Fruit fly (Drosophila melanogaster) whole organism, embryonic: ENCODE data around the gene CG10587.

Experiments used
- Abd-B ChIP-seq: fragments of 200-800 bp; sonication (Bioruptor generic); optimal IDR thresholded peaks from 2 replicates; lab custom pipeline; 2018; ENCODE audit warnings: missing biosample characterization, mild to moderate bottlenecking, missing genetic modification characterization, moderate library complexity
- Bteb2 ChIP-seq: fragments of 200-800 bp; sonication (Bioruptor generic); optimal IDR thresholded peaks from 2 replicates; lab custom pipeline; 2016; ENCODE audit warnings: missing biosample characterization, missing genetic modification characterization
- CG10462 ChIP-seq: fragments of 200-800 bp; sonication (Bioruptor generic); optimal IDR thresholded peaks from 2 replicates; lab custom pipeline; 2016; ENCODE audit warnings: missing biosample characterization, missing genetic modification characterization
- CG11247 ChIP-seq: fragments of 200-800 bp; sonication (Bioruptor generic); IDR thresholded peaks from 2 replicates; pipeline ENCODE4 v1.3.6; 2022; ENCODE audit warnings: missing biosample characterization, missing genetic modification characterization
- CG12659 ChIP-seq: fragments of 200-800 bp; sonication (Bioruptor generic); optimal IDR thresholded peaks from 3 replicates; lab custom pipeline; 2017; ENCODE audit warnings: mild to moderate bottlenecking, missing biosample characterization, missing genetic modification reagents, missing genetic modification characterization
- CG12769 ChIP-seq: fragments of 200-800 bp; sonication (Bioruptor generic); optimal IDR thresholded peaks from 2 replicates; lab custom pipeline; 2019; ENCODE audit warnings: missing biosample characterization, mild to moderate bottlenecking, missing genetic modification characterization, moderate library complexity
- CG13894 ChIP-seq: fragments of 200-800 bp; sonication (Bioruptor generic); optimal IDR thresholded peaks from 3 replicates; lab custom pipeline; 2018; ENCODE audit warnings: missing biosample characterization, mild to moderate bottlenecking, missing genetic modification characterization, moderate library complexity
- CG15601 ChIP-seq: fragments of 200-800 bp; sonication (Bioruptor generic); optimal IDR thresholded peaks from 3 replicates; lab custom pipeline; 2019; ENCODE audit warnings: missing biosample characterization, mild to moderate bottlenecking, missing genetic modification characterization, moderate library complexity
- CG2116 ChIP-seq: fragments of 200-800 bp; sonication (Bioruptor generic); optimal IDR thresholded peaks from 3 replicates; lab custom pipeline; 2018; ENCODE audit warnings: missing biosample characterization, mild to moderate bottlenecking, missing genetic modification characterization
- CG2712 ChIP-seq: fragments of 200-800 bp; optimal IDR thresholded peaks from 3 replicates; lab custom pipeline; 2019; ENCODE audit warnings: missing biosample characterization, mild to moderate bottlenecking, missing genetic modification characterization, moderate library complexity
- CG34376 ChIP-seq: fragments of 200-800 bp; sonication (Bioruptor generic); optimal IDR thresholded peaks from 2 replicates; lab custom pipeline; 2018; ENCODE audit warnings: missing biosample characterization, mild to moderate bottlenecking, missing genetic modification characterization
- CG34422 ChIP-seq: fragments of 200-800 bp; sonication (Bioruptor generic); IDR thresholded peaks from 3 replicates; pipeline ENCODE4 v1.3.6; 2022; ENCODE audit warnings: missing biosample characterization, missing genetic modification characterization
- CG4617 ChIP-seq: fragments of 200-800 bp; sonication (Bioruptor generic); optimal IDR thresholded peaks from 3 replicates; lab custom pipeline; 2016; ENCODE audit warnings: missing biosample characterization, missing genetic modification characterization, borderline replicate concordance
- CG6683 ChIP-seq: fragments of 200-800 bp; sonication (Bioruptor generic); optimal IDR thresholded peaks from 2 replicates; lab custom pipeline; 2017; ENCODE audit warnings: missing biosample characterization, mild to moderate bottlenecking, missing genetic modification characterization, missing genetic modification reagents
- CG7839 ChIP-seq: fragments of 200-800 bp; sonication (Bioruptor generic); optimal IDR thresholded peaks from 3 replicates; lab custom pipeline; 2018; ENCODE audit warnings: missing biosample characterization, mild to moderate bottlenecking, missing genetic modification characterization, moderate library complexity
- CG7928 ChIP-seq: fragments of 200-800 bp; sonication (Bioruptor generic); optimal IDR thresholded peaks from 2 replicates; lab custom pipeline; 2017; ENCODE audit warnings: missing biosample characterization, mild to moderate bottlenecking, missing genetic modification characterization
- CG8359 ChIP-seq: fragments of 200-800 bp; sonication (Bioruptor generic); optimal IDR thresholded peaks from 2 replicates; lab custom pipeline; 2017; ENCODE audit warnings: missing biosample characterization, mild to moderate bottlenecking, missing genetic modification characterization, borderline replicate concordance
- Dbx ChIP-seq: fragments of 200-800 bp; sonication (Bioruptor generic); IDR thresholded peaks from 3 replicates; pipeline ENCODE4 v1.3.6; 2022; ENCODE audit warnings: missing biosample characterization, missing genetic modification characterization
- Dek ChIP-seq: fragments of 200-800 bp; sonication (Bioruptor generic); optimal IDR thresholded peaks from 3 replicates; lab custom pipeline; 2019; ENCODE audit warnings: missing biosample characterization, mild to moderate bottlenecking, missing genetic modification characterization, moderate library complexity
- Dref ChIP-seq: fragments of 200-800 bp; sonication (Bioruptor generic); IDR thresholded peaks from 2 replicates; pipeline ENCODE4 v1.3.6; 2022; ENCODE audit warnings: missing biosample characterization, missing genetic modification characterization
- Hey ChIP-seq: fragments of 200-800 bp; sonication (Bioruptor generic); optimal IDR thresholded peaks from 3 replicates; lab custom pipeline; 2018; ENCODE audit warnings: missing biosample characterization, mild to moderate bottlenecking, missing genetic modification characterization
- Lpt ChIP-seq: fragments of >200 bp; optimal IDR thresholded peaks from 2 replicates; lab custom pipeline; 2018; ENCODE audit warnings: missing biosample characterization, missing genetic modification characterization
- NC2α ChIP-seq: fragments of 200-800 bp; sonication (Bioruptor generic); optimal IDR thresholded peaks from 2 replicates; lab custom pipeline; 2016; ENCODE audit warnings: missing biosample characterization, missing genetic modification characterization
- Ptx1 ChIP-seq: fragments of 200-800 bp; sonication (Bioruptor generic); IDR thresholded peaks from 2 replicates; pipeline ENCODE4 v1.3.6; 2022; ENCODE audit warnings: missing biosample characterization, missing genetic modification characterization
- Sin3A ChIP-seq: fragments of >200 bp; optimal IDR thresholded peaks from 2 replicates; lab custom pipeline; 2018
- ac ChIP-seq: fragments of 200-800 bp; sonication (Bioruptor generic); optimal IDR thresholded peaks from 3 replicates; lab custom pipeline; 2017; ENCODE audit warnings: missing biosample characterization, mild to moderate bottlenecking, missing genetic modification characterization
- bcd ChIP-seq: fragments of 200-800 bp; sonication (Bioruptor generic); optimal IDR thresholded peaks from 2 replicates; lab custom pipeline; 2017; ENCODE audit warnings: missing biosample characterization, mild to moderate bottlenecking, missing genetic modification characterization
- chn ChIP-seq: fragments of 200-800 bp; sonication (Bioruptor generic); optimal IDR thresholded peaks from 2 replicates; lab custom pipeline; 2016; ENCODE audit warnings: missing biosample characterization, missing genetic modification characterization
- dpn ChIP-seq, 2 experiments: fragments of 200-800 bp; sonication (Bioruptor generic); optimal IDR thresholded peaks; 3 replicates each; lab custom pipeline; 2016; ENCODE audit warnings: missing biosample characterization in 2 of 2, missing genetic modification characterization in 2 of 2
- dysf ChIP-seq: fragments of 200-800 bp; sonication (Bioruptor generic); IDR thresholded peaks from 3 replicates; pipeline ENCODE4 v1.3.6; 2022; ENCODE audit warnings: missing biosample characterization, missing genetic modification characterization
- esg ChIP-seq: fragments of 200-800 bp; sonication (Bioruptor generic); conservative IDR thresholded peaks from 2 replicates; pipeline ENCODE4 v1.3.6; 2022; ENCODE audit warnings: missing biosample characterization, missing genetic modification characterization
- fd3F ChIP-seq: fragments of 200-800 bp; sonication (Bioruptor generic); optimal IDR thresholded peaks from 2 replicates; lab custom pipeline; 2018; ENCODE audit warnings: missing biosample characterization, mild to moderate bottlenecking, missing genetic modification characterization, moderate library complexity
- fd64A ChIP-seq: fragments of 200-800 bp; sonication (Bioruptor generic); optimal IDR thresholded peaks from 3 replicates; lab custom pipeline; 2018; ENCODE audit warnings: missing biosample characterization, mild to moderate bottlenecking, missing genetic modification characterization
- gce ChIP-seq: fragments of 200-800 bp; sonication (Bioruptor generic); IDR thresholded peaks from 3 replicates; pipeline ENCODE4 v1.3.6; 2022; ENCODE audit warnings: missing biosample characterization, missing genetic modification characterization
- grau ChIP-seq: fragments of 200-800 bp; optimal IDR thresholded peaks from 3 replicates; lab custom pipeline; 2019; ENCODE audit warnings: missing biosample characterization, mild to moderate bottlenecking, missing genetic modification characterization, moderate library complexity
- gsb ChIP-seq: fragments of 200-800 bp; sonication (Bioruptor generic); IDR thresholded peaks from 2 replicates; pipeline ENCODE4 v1.3.6; 2022; ENCODE audit warnings: missing biosample characterization, missing genetic modification characterization
- hb ChIP-seq: fragments of 200-800 bp; sonication (Bioruptor generic); IDR thresholded peaks from 3 replicates; pipeline ENCODE4 v1.3.6; 2022; ENCODE audit warnings: missing biosample characterization, missing genetic modification characterization; ENCODE audit not compliant: partially characterized antibody
- hkb ChIP-seq, 2 experiments: fragments of 200-800 bp in 1 of 2; fragments of >200 bp in 1 of 2; sonication (Bioruptor generic) in 1 of 2; IDR thresholded peaks in 1 of 2; optimal IDR thresholded peaks in 1 of 2; 2 replicates each; pipeline versions ENCODE4 v1.3.6 to Lab custom; 2017 to 2022; ENCODE audit warnings: missing biosample characterization in 1 of 2, missing genetic modification characterization in 1 of 2
- ind ChIP-seq: fragments of 200-800 bp; sonication (Bioruptor generic); optimal IDR thresholded peaks from 3 replicates; lab custom pipeline; 2016; ENCODE audit warnings: missing biosample characterization, missing genetic modification characterization
- klu ChIP-seq: fragments of 200-800 bp; sonication (Bioruptor generic); IDR thresholded peaks from 2 replicates; pipeline ENCODE4 v1.3.6; 2022; ENCODE audit warnings: missing biosample characterization, missing genetic modification characterization
- oc ChIP-seq: fragments of 200-800 bp; sonication (Bioruptor generic); optimal IDR thresholded peaks from 2 replicates; lab custom pipeline; 2018; ENCODE audit warnings: missing biosample characterization, mild to moderate bottlenecking, missing genetic modification characterization, moderate library complexity
- pros ChIP-seq: fragments of 200-800 bp; sonication (Bioruptor generic); optimal IDR thresholded peaks from 3 replicates; lab custom pipeline; 2019; ENCODE audit warnings: missing biosample characterization, mild to moderate bottlenecking, missing genetic modification characterization, moderate library complexity
- ranshi ChIP-seq: fragments of 200-800 bp; sonication (Bioruptor generic); IDR thresholded peaks from 2 replicates; pipeline ENCODE4 v1.3.6; 2022; ENCODE audit warnings: missing biosample characterization, missing genetic modification characterization
- seq ChIP-seq: fragments of 200-800 bp; sonication (Bioruptor generic); IDR thresholded peaks from 2 replicates; pipeline ENCODE4 v1.3.6; 2022; ENCODE audit warnings: missing biosample characterization, missing genetic modification characterization
- slbo ChIP-seq: fragments of 200-800 bp; sonication (Bioruptor generic); IDR thresholded peaks from 2 replicates; pipeline ENCODE4 v1.3.6; 2022; ENCODE audit warnings: missing biosample characterization, missing genetic modification characterization
- so ChIP-seq: fragments of 200-800 bp; sonication (Bioruptor generic); IDR thresholded peaks from 3 replicates; pipeline ENCODE4 v1.3.6; 2022; ENCODE audit warnings: missing biosample characterization, missing genetic modification characterization
- tap ChIP-seq: fragments of 200-800 bp; optimal IDR thresholded peaks from 3 replicates; lab custom pipeline; 2019; ENCODE audit warnings: missing biosample characterization, mild to moderate bottlenecking, missing genetic modification characterization, moderate library complexity
- tll ChIP-seq, 2 experiments: fragments of 200-800 bp in 1 of 2; fragments of >200 bp in 1 of 2; sonication (Bioruptor generic) in 1 of 2; optimal IDR thresholded peaks; 2 replicates each; lab custom pipeline; 2017 to 2019; ENCODE audit warnings: missing biosample characterization in 2 of 2, missing genetic modification characterization in 2 of 2, mild to moderate bottlenecking in 1 of 2, moderate library complexity in 1 of 2

Gene CG10587

dm6 chr3L:21010846-21011607, 48.7 kb upstream of the CG10587 start (continued):
- TF ChIP-seq ac (no peak), hkb (optimal IDR thresholded peaks at IDR 0.05; lab: Kevin White, UChicago) (no peak), hkb (GFP tag; IDR thresholded peaks at IDR 0.05; lab: Robert Waterston, UW) (0 out of 2 replicates have a peak, but pooled peaks have one; percentile 20), klu (no peak), so (GFP tag; lab: Robert Waterston, UW) (no peak; the same call in 2 of the 3 replicates), CG12659 (GFP tag; lab: Kevin White, UChicago) (peak; percentile 18), Ptx1 (GFP tag; lab: Robert Waterston, UW) (0 out of 2 replicates have a peak, but pooled peaks have one; percentile 26), dysf (peak; percentile 52; the same call in 1 of the 3 replicates), oc (tag; lab: Kevin White, UChicago) (no peak), CG6683 (GFP tag; lab: Kevin White, UChicago) (no peak), CG8359 (no peak), CG7928 (GFP tag; lab: Kevin White, UChicago) (no peak), gce (GFP tag; lab: Robert Waterston, UW) (no peak), seq (peak; percentile 16; the same call in 1 of the 2 replicates), hb (GFP tag; lab: Robert Waterston, UW) (no peak), Hey (peak; percentile 19), slbo (peak; percentile 51; the same call in 1 of the 2 replicates), CG7839 (tag; lab: Kevin White, UChicago) (peak; percentile 55), CG11247 (GFP tag; lab: Robert Waterston, UW) (no peak), CG2712 (tag; lab: Kevin White, UChicago) (peak; percentile 22), Bteb2 (GFP tag; lab: Kevin White, UChicago) (peak; percentile 12), CG15601 (tag; lab: Kevin White, UChicago) (no peak), Lpt (no peak), fd64A (GFP tag; lab: Kevin White, UChicago) (no peak), CG34422 (GFP tag; lab: Robert Waterston, UW) (no peak), ind (GFP tag; lab: Kevin White, UChicago) (peak; percentile 18), gsb (GFP tag; lab: Robert Waterston, UW) (peak; percentile 31; the same call in 1 of the 2 replicates), NC2α (GFP tag; lab: Kevin White, UChicago) (no peak), fd3F (GFP tag; lab: Kevin White, UChicago) (peak; percentile 24), bcd (GFP tag; lab: Kevin White, UChicago) (peak; percentile 49), CG4617 (GFP tag; lab: Kevin White, UChicago) (no peak), ranshi (GFP tag; lab: Robert Waterston, UW) (peak; percentile 13; the same call in 1 of the 2 replicates), Dbx (GFP tag; lab: Robert Waterston, UW) (0 out of 3 replicates have a peak, but pooled peaks have one; percentile 22), chn (GFP tag; lab: Kevin White, UChicago) (peak; percentile 14), CG34376 (peak; percentile 8), CG10462 (GFP tag; lab: Kevin White, UChicago) (no peak), CG12769 (tag; lab: Kevin White, UChicago) (no peak), Dek (tag; lab: Kevin White, UChicago) (peak; percentile 11), pros (GFP tag; lab: Kevin White, UChicago) (peak; percentile 76), CG2116 (GFP tag; lab: Kevin White, UChicago) (no peak), esg (no peak; the same call in 1 of the 2 replicates), dpn (GFP tag; optimal IDR thresholded peaks at IDR 0.05; lab: Kevin White, UChicago) (peak in 1 of 2 experiments; percentile 5), grau (tag; lab: Kevin White, UChicago) (peak; percentile 57), Sin3A (lab: Kevin White, UChicago) (no peak), Abd-B (no peak), Dref (GFP tag; lab: Robert Waterston, UW) (no peak), tap (tag; lab: Kevin White, UChicago) (no peak), tll (GFP tag; optimal IDR thresholded peaks at IDR 0.05; lab: Kevin White, UChicago) (peak in 1 of 2 experiments; percentile 17), CG13894 (tag; lab: Kevin White, UChicago) (no peak)
